Worm (Caenorhabditis elegans): ENCODE data around the gene Y73B6BL.14.

DNA sequence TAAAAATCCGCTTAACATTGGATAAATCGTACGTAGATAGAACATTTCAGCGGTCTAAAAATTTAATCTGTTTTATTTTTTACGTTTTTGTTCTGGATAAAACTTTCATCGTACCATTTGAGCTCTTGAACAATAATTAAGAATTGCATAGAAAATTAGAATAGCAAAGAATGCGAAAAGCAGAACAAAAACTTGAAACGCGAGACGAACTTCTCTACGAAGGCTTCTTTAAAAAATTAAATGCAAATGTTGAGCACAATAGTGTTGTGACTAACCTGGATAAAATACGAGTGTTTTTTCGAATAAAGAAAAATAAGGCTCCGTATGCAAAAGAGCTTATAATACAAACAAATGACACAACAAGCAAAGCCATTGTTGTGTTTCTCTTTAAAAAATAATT is 43.3 kb downstream of the Y73B6BL.14 start:
- TF ChIP-seq unc-62 (GFP tag; optimal IDR thresholded peaks at IDR 0.05) (no peak), lin-13 (GFP tag; optimal IDR thresholded peaks at IDR 0.05) (no peak), nhr-77 (tag; optimal IDR thresholded peaks at IDR 0.05) (no peak)
